Worm (Caenorhabditis elegans) whole organism, late embryonic: ENCODE measurements around the gene srz-60.
"Not testable (repeated sequence)": the region's sequence is repeated elsewhere in the genome, so short reads cannot be mapped to it uniquely, and the experiment has no call there.

Experiments used
- C38D4.7 ChIP-seq: fragments of 200-800 bp; sonication (Bioruptor generic); optimal IDR thresholded peaks from 2 replicates; lab custom pipeline; 2018; ENCODE audit warnings: mild to moderate bottlenecking, missing genetic modification characterization, moderate library complexity, missing compliant biosample characterization
- T23F11.4 ChIP-seq: fragments of 200-800 bp; sonication (Bioruptor generic); optimal IDR thresholded peaks from 2 replicates; lab custom pipeline; 2018; ENCODE audit warnings: mild to moderate bottlenecking, missing genetic modification characterization, missing compliant biosample characterization
- Y22D7AL.16 ChIP-seq: sonication (generic microtip); optimal IDR thresholded peaks from 2 replicates; lab custom pipeline; 2016; ENCODE audit warnings: missing genetic modification characterization, missing compliant biosample characterization
- ama-1 ChIP-seq: fragments of 150-350 bp; optimal IDR thresholded peaks from 2 replicates; lab custom pipeline; 2014
- ceh-14 ChIP-seq: sonication (generic microtip); optimal IDR thresholded peaks from 2 replicates; lab custom pipeline; 2016; ENCODE audit warnings: missing genotype, missing genetic modification characterization, missing compliant biosample characterization
- ceh-19 ChIP-seq: fragments of 200-800 bp; sonication (Bioruptor generic); optimal IDR thresholded peaks from 2 replicates; lab custom pipeline; 2018; ENCODE audit warnings: mild to moderate bottlenecking, missing genetic modification characterization, missing compliant biosample characterization
- ceh-2 ChIP-seq: sonication (generic microtip); optimal IDR thresholded peaks from 2 replicates; lab custom pipeline; 2016; ENCODE audit warnings: missing genotype, missing genetic modification characterization, missing compliant biosample characterization
- ceh-22 ChIP-seq: sonication (generic microtip); optimal IDR thresholded peaks from 2 replicates; lab custom pipeline; 2017; ENCODE audit warnings: missing biosample characterization, missing genetic modification characterization
- ceh-24 ChIP-seq: sonication (generic microtip); optimal IDR thresholded peaks from 2 replicates; lab custom pipeline; 2016; ENCODE audit warnings: mild to moderate bottlenecking, missing genetic modification characterization, missing compliant biosample characterization
- ceh-30 ChIP-seq: fragments of 150-350 bp; optimal IDR thresholded peaks from 2 replicates; lab custom pipeline; 2014; ENCODE audit warnings: missing biosample characterization, missing genetic modification characterization
- ceh-31 ChIP-seq: sonication (generic microtip); optimal IDR thresholded peaks from 2 replicates; lab custom pipeline; 2016; ENCODE audit warnings: missing genetic modification characterization, missing compliant biosample characterization
- ceh-34 ChIP-seq: sonication (generic microtip); optimal IDR thresholded peaks from 2 replicates; lab custom pipeline; 2016; ENCODE audit warnings: mild to moderate bottlenecking, missing genetic modification characterization, missing compliant biosample characterization
- ceh-48 ChIP-seq: sonication (generic microtip); optimal IDR thresholded peaks from 2 replicates; lab custom pipeline; 2016; ENCODE audit warnings: missing genetic modification characterization, inconsistent platforms, missing compliant biosample characterization
- ceh-9 ChIP-seq: sonication (generic microtip); optimal IDR thresholded peaks from 2 replicates; lab custom pipeline; 2016; ENCODE audit warnings: mild to moderate bottlenecking, missing genetic modification characterization, inconsistent platforms, missing compliant biosample characterization
- dve-1 ChIP-seq: sonication (generic microtip); optimal IDR thresholded peaks from 2 replicates; lab custom pipeline; 2017; ENCODE audit warnings: antibody characterized with exemption, mild to moderate bottlenecking, missing genetic modification characterization, missing compliant biosample characterization
- elt-2 ChIP-seq: sonication (generic microtip); optimal IDR thresholded peaks from 2 replicates; lab custom pipeline; 2016; ENCODE audit warnings: missing genetic modification reagents, missing genetic modification characterization, missing compliant biosample characterization
- ets-4 ChIP-seq: sonication (generic microtip); optimal IDR thresholded peaks from 2 replicates; lab custom pipeline; 2016; ENCODE audit warnings: missing genetic modification characterization, missing compliant biosample characterization
- eyg-1 ChIP-seq: sonication (generic microtip); optimal IDR thresholded peaks from 2 replicates; lab custom pipeline; 2016; ENCODE audit warnings: missing genotype, missing genetic modification characterization, missing compliant biosample characterization
- fax-1 ChIP-seq: sonication (generic microtip); optimal IDR thresholded peaks from 2 replicates; lab custom pipeline; 2016; ENCODE audit warnings: missing genotype, missing genetic modification characterization, missing compliant biosample characterization
- fkh-10 ChIP-seq: fragments of 150-350 bp; optimal IDR thresholded peaks from 2 replicates; lab custom pipeline; 2014; ENCODE audit warnings: missing biosample characterization, missing genetic modification reagents, missing genetic modification characterization
- fkh-6 ChIP-seq: sonication (generic microtip); optimal IDR thresholded peaks from 2 replicates; lab custom pipeline; 2016; ENCODE audit warnings: missing genetic modification characterization, missing compliant biosample characterization
- gmeb-2 ChIP-seq: sonication (generic microtip); optimal IDR thresholded peaks from 2 replicates; lab custom pipeline; 2016; ENCODE audit warnings: missing genetic modification characterization, inconsistent platforms, missing compliant biosample characterization
- hlh-15 ChIP-seq: sonication (generic microtip); optimal IDR thresholded peaks from 2 replicates; lab custom pipeline; 2016; ENCODE audit warnings: missing genetic modification characterization, missing compliant biosample characterization
- lim-6 ChIP-seq: sonication (generic microtip); optimal IDR thresholded peaks from 2 replicates; lab custom pipeline; 2016; ENCODE audit warnings: missing genetic modification characterization, missing compliant biosample characterization
- mec-3 ChIP-seq: sonication (generic microtip); optimal IDR thresholded peaks from 2 replicates; lab custom pipeline; 2016; ENCODE audit warnings: borderline replicate concordance, missing genetic modification characterization, missing compliant biosample characterization
- nfya-1 ChIP-seq: sonication (generic microtip); optimal IDR thresholded peaks from 2 replicates; lab custom pipeline; 2017; ENCODE audit warnings: missing genetic modification characterization, mild to moderate bottlenecking, missing compliant biosample characterization, antibody characterized with exemption, moderate library complexity
- nhr-11 ChIP-seq: fragments of 150-350 bp; optimal IDR thresholded peaks from 2 replicates; lab custom pipeline; 2014; ENCODE audit warnings: missing biosample characterization, missing genetic modification characterization
- npax-4 ChIP-seq: sonication (generic microtip); optimal IDR thresholded peaks from 2 replicates; lab custom pipeline; 2016; ENCODE audit warnings: missing genetic modification characterization, missing compliant biosample characterization
- odd-2 ChIP-seq: sonication (generic microtip); optimal IDR thresholded peaks from 2 replicates; lab custom pipeline; 2017; ENCODE audit warnings: antibody characterized with exemption, mild to moderate bottlenecking, missing genetic modification characterization, missing compliant biosample characterization
- pros-1 ChIP-seq: fragments of 150-350 bp; optimal IDR thresholded peaks from 2 replicates; lab custom pipeline; 2014; ENCODE audit warnings: missing biosample characterization, missing genetic modification reagents, missing genetic modification characterization
- ref-2 ChIP-seq: sonication (generic microtip); optimal IDR thresholded peaks from 2 replicates; lab custom pipeline; 2016; ENCODE audit warnings: missing genetic modification characterization, missing compliant biosample characterization
- rnt-1 ChIP-seq: sonication (generic microtip); optimal IDR thresholded peaks from 2 replicates; lab custom pipeline; 2016; ENCODE audit warnings: missing genetic modification characterization, missing compliant biosample characterization
- sdc-2 ChIP-seq: sonication (generic microtip); optimal IDR thresholded peaks from 2 replicates; lab custom pipeline; 2016; ENCODE audit warnings: missing genotype, missing genetic modification characterization, missing compliant biosample characterization
- syd-9 ChIP-seq: sonication (generic microtip); optimal IDR thresholded peaks from 2 replicates; lab custom pipeline; 2016; ENCODE audit warnings: mild to moderate bottlenecking, missing genetic modification characterization, moderate library complexity, missing compliant biosample characterization
- tbx-2 ChIP-seq: sonication (generic microtip); optimal IDR thresholded peaks from 2 replicates; lab custom pipeline; 2016; ENCODE audit warnings: missing genetic modification characterization, missing compliant biosample characterization
- tbx-7 ChIP-seq: sonication (generic microtip); optimal IDR thresholded peaks from 2 replicates; lab custom pipeline; 2016; ENCODE audit warnings: missing genotype, missing genetic modification characterization, missing compliant biosample characterization
- ttx-3 ChIP-seq: sonication (generic microtip); optimal IDR thresholded peaks from 2 replicates; lab custom pipeline; 2016; ENCODE audit warnings: missing genetic modification reagents, missing genetic modification characterization, missing compliant biosample characterization
- unc-42 ChIP-seq: sonication (generic microtip); optimal IDR thresholded peaks from 2 replicates; lab custom pipeline; 2016; ENCODE audit warnings: missing genotype, missing genetic modification characterization, missing compliant biosample characterization
- unc-55 ChIP-seq: sonication (generic microtip); optimal IDR thresholded peaks from 2 replicates; lab custom pipeline; 2017; ENCODE audit warnings: missing biosample characterization, missing genetic modification reagents, missing genetic modification characterization
- ztf-16 ChIP-seq: sonication (generic microtip); optimal IDR thresholded peaks from 2 replicates; lab custom pipeline; 2017; ENCODE audit warnings: missing genetic modification characterization, missing compliant biosample characterization

Gene srz-60

ce11 chrIV:3386504-3387290, 42.0 kb upstream of the srz-60 start:
- TF ChIP-seq T23F11.4 (GFP tag; lab: Kevin White, UChicago) (no peak), tbx-7 (no peak), unc-55 (GFP tag; lab: Kevin White, UChicago) (no peak), ceh-24 (tag; lab: Kevin White, UChicago) (no peak), C38D4.7 (GFP tag; lab: Kevin White, UChicago) (no peak), Y22D7AL.16 (no peak), ceh-48 (no peak), ama-1 (lab: Kevin White, UChicago) (no peak), sdc-2 (tag; lab: Kevin White, UChicago) (no peak), ttx-3 (tag; lab: Kevin White, UChicago) (no peak), lim-6 (tag; lab: Kevin White, UChicago) (no peak)

DNA sequence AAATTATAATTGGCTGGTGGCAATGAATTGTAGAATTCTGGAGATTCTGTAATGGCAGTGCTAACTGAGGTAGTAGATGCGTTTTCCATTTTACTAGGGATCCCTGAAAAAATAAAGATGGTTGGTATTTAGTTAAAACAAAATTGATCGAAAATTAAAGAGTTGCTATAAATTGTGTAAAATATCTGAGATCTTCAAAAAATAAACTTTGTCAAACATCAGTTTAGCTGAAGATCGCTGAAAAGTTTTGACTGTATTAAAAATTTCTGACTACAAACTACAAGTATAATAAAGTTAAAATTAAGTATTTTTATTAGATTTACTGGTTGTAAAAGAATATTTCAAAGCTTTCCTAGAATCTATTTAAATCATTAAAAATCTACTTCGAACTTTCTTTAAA, 38.7 kb upstream of the srz-60 start, which contains the start of gene B0546.5:
B0546.5 (minus strand) TSS at position 101 of the 400 bp plus-strand sequence.
- TF ChIP-seq ceh-14 (tag; lab: Kevin White, UChicago); ama-1 (lab: Kevin White, UChicago); syd-9 (tag; lab: Kevin White, UChicago): not testable (repeated sequence)

- TF ChIP-seq ceh-9 (tag; lab: Kevin White, UChicago); dve-1 (tag; lab: Kevin White, UChicago); ztf-16: not testable (repeated sequence)
These were observed 34.6 kb upstream of the srz-60 start, which contains the start of gene C04C3.4 for ce11 chrIV:3394066-3394465. TSS of gene C04C3.4 (plus strand) at chrIV:3394366.

DNA sequence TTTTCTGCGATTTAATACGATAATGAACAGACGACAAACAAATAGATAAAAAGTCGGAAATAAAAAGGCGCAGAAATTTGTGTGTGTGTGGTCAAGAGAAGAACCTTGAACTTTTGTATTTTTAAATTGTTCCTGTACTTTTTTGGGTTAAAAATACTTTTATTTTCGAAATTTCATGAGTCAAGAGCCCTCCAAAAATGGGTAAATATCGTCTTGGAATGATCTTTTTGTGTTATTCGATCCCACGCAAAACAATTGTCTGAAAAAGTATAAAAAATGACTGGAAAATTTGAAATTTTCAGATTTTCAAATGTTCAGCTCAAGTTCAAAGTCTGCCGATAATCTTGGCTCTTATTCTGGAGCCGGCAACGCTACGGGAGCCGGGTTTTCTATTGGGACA, 33.1 kb upstream of the srz-60 start, which contains the start of gene C04C3.14:
C04C3.14 (plus strand) TSS at position 301 of the 400 bp plus-strand sequence.
- TF ChIP-seq ceh-34 (tag; lab: Kevin White, UChicago) (no peak), tbx-2 (tag; lab: Kevin White, UChicago) (no peak), ceh-2 (tag; lab: Kevin White, UChicago) (no peak)
- TF ChIP-seq, all 69 proteins: peak for 0

DNA sequence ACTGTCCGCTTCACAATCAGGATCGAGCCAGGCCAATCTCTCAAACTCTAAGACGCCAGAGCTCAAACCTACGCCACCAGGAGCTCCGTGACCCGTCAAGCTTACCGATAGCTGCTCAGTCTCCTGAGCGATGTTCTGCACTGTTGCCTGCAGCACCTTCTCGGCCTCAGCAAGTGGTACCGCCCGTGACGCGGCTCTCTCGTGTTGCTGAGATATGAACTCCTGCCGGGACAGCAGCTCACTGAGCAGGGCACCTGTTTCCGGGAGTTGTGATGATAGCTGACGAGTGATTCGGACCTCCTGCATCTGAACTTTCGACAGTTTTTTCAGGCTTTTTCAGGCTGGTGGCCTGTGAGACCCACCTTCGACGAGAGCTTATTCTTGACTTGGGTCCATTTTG, 30.6 kb upstream of the srz-60 start:
- TF ChIP-seq ceh-22 (tag; lab: Kevin White, UChicago) (no peak), ref-2 (tag; lab: Kevin White, UChicago) (no peak), ceh-14 (tag; lab: Kevin White, UChicago) (no peak), C38D4.7 (GFP tag; lab: Kevin White, UChicago) (no peak), nhr-11 (no peak), ceh-30 (tag; lab: Kevin White, UChicago) (no peak), npax-4 (tag; lab: Kevin White, UChicago) (no peak), eyg-1 (tag; lab: Kevin White, UChicago) (no peak), hlh-15 (tag; lab: Kevin White, UChicago) (no peak), nfya-1 (no peak), fkh-10 (GFP tag; lab: Kevin White, UChicago) (no peak), ets-4 (tag; lab: Kevin White, UChicago) (no peak)
- TF ChIP-seq, all 69 proteins: peak for 0

DNA sequence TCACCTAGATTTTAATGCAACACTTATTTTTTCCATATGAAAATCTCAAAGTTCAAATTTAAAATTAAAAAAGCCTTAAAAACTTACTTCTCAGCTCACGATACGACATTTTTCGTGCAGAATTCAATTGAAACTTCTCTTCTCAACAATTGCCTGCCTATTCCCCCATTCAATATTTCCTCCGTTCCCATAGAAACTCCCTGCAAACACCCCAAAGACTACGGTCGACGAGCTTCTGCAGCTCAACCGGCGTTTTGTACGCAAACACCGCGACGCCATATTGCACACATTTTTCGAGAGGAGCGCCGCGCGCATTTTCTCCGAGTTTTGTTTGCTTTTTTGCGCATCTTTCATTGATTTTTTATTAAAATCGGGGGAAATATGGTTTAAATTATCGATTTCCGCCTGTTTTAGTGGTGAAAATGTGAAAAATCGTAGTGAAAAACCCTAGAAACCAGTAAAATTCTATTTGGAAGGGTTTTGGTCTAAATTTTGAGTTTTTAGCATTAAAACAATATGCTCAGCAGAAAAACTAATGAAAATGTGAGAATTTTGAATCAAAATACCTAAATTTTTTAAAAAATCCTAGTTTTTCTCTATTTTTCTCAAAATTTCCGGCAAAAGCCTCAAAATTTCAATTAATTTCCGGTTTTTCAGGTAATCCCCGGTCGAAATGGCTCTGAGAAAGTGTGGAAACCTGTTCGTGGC, 29.5 kb upstream of the srz-60 start, which contains the start of the genes dyf-3 and pdhb-1:
dyf-3 (minus strand) TSS at position 217 of the 708 bp plus-strand sequence.
pdhb-1 (plus strand) TSS at position 658 of the 708 bp plus-strand sequence.
- TF ChIP-seq ceh-19 (GFP tag; lab: Kevin White, UChicago) (peak; percentile 5), fax-1 (tag; lab: Kevin White, UChicago) (no peak), unc-42 (tag; lab: Kevin White, UChicago) (peak; percentile 5), eyg-1 (tag; lab: Kevin White, UChicago) (no peak), ceh-31 (tag; lab: Kevin White, UChicago) (peak; percentile 11), ceh-34 (tag; lab: Kevin White, UChicago) (peak; percentile 2), gmeb-2 (tag; lab: Kevin White, UChicago) (peak; percentile 6), Y22D7AL.16 (peak; percentile 11), ztf-16 (peak; percentile 25), nfya-1 (peak; percentile 46), odd-2 (tag; lab: Kevin White, UChicago) (no peak), pros-1 (no peak), elt-2 (no peak), tbx-2 (tag; lab: Kevin White, UChicago) (peak; percentile 1), fkh-6 (tag; lab: Kevin White, UChicago) (no peak), rnt-1 (tag; lab: Kevin White, UChicago) (no peak), hlh-15 (tag; lab: Kevin White, UChicago) (no peak), mec-3 (tag; lab: Kevin White, UChicago) (no peak)
